Fruit fly (Drosophila melanogaster) whole organism, embryonic: ENCODE measurements around the gene Fdx1.

Source experiments
- Atf-2 ChIP-seq: fragments of 200-800 bp; sonication (Bioruptor generic); optimal IDR thresholded peaks from 2 replicates; lab custom pipeline; 2016; ENCODE audit warnings: missing biosample characterization, missing genetic modification characterization
- C15 ChIP-seq: fragments of 200-800 bp; sonication (Bioruptor generic); IDR thresholded peaks from 3 replicates; pipeline ENCODE4 v1.3.6; 2022; ENCODE audit warnings: missing biosample characterization, missing genetic modification characterization
- CG1024 ChIP-seq: fragments of 200-800 bp; sonication (Bioruptor generic); IDR thresholded peaks from 2 replicates; pipeline ENCODE4 v1.3.6; 2022; ENCODE audit warnings: missing biosample characterization, missing genetic modification characterization
- CG10274 ChIP-seq: fragments of 200-800 bp; sonication (Bioruptor generic); optimal IDR thresholded peaks from 3 replicates; lab custom pipeline; 2017; ENCODE audit warnings: missing biosample characterization, mild to moderate bottlenecking, missing genetic modification characterization
- CG12071 ChIP-seq: fragments of 200-800 bp; sonication (Bioruptor generic); optimal IDR thresholded peaks from 3 replicates; lab custom pipeline; 2018; ENCODE audit warnings: missing biosample characterization, mild to moderate bottlenecking, missing genetic modification characterization
- CG12155 ChIP-seq: fragments of 200-800 bp; sonication (Bioruptor generic); optimal IDR thresholded peaks from 3 replicates; lab custom pipeline; 2016; ENCODE audit warnings: missing biosample characterization, missing genetic modification characterization
- CG12744 ChIP-seq: fragments of 200-800 bp; sonication (Bioruptor generic); optimal IDR thresholded peaks from 2 replicates; lab custom pipeline; 2016; ENCODE audit warnings: missing biosample characterization, missing genetic modification characterization
- CG13624 ChIP-seq: fragments of 200-800 bp; sonication (Bioruptor generic); optimal IDR thresholded peaks from 2 replicates; lab custom pipeline; 2016; ENCODE audit warnings: missing biosample characterization, missing genetic modification characterization
- CG14860 ChIP-seq: fragments of 200-800 bp; sonication (Bioruptor generic); IDR thresholded peaks from 3 replicates; pipeline ENCODE4 v1.3.6; 2022; ENCODE audit warnings: missing biosample characterization, missing genetic modification characterization; ENCODE audit not compliant: partially characterized antibody
- CG15269 ChIP-seq: fragments of 200-800 bp; sonication (Bioruptor generic); optimal IDR thresholded peaks from 2 replicates; lab custom pipeline; 2018; ENCODE audit warnings: missing biosample characterization, mild to moderate bottlenecking, missing genetic modification characterization, moderate library complexity
- CG16863 ChIP-seq: fragments of 200-800 bp; sonication (Bioruptor generic); optimal IDR thresholded peaks from 3 replicates; lab custom pipeline; 2016; ENCODE audit warnings: missing biosample characterization, missing genetic modification characterization
- CG17361 ChIP-seq: fragments of 200-800 bp; sonication (Bioruptor generic); IDR thresholded peaks from 3 replicates; pipeline ENCODE4 v1.3.6; 2022; ENCODE audit warnings: missing biosample characterization, missing genetic modification characterization
- CG3838 ChIP-seq: fragments of 200-800 bp; sonication (Bioruptor generic); optimal IDR thresholded peaks from 3 replicates; lab custom pipeline; 2016; ENCODE audit warnings: missing biosample characterization, missing genetic modification characterization
- CG3995 ChIP-seq: fragments of 200-800 bp; sonication (Bioruptor generic); optimal IDR thresholded peaks from 3 replicates; lab custom pipeline; 2016; ENCODE audit warnings: missing biosample characterization, missing genetic modification characterization
- CG42726 ChIP-seq: fragments of 200-800 bp; sonication (Bioruptor generic); IDR thresholded peaks from 2 replicates; pipeline ENCODE4 v1.3.6; 2022; ENCODE audit warnings: missing biosample characterization, missing genetic modification characterization; ENCODE audit not compliant: partially characterized antibody
- CG4404 ChIP-seq: fragments of 200-800 bp; sonication (Bioruptor generic); IDR thresholded peaks from 2 replicates; pipeline ENCODE4 v1.3.6; 2022; ENCODE audit warnings: missing biosample characterization, missing genetic modification characterization
- CG4424 ChIP-seq: fragments of 200-800 bp; sonication (Bioruptor generic); optimal IDR thresholded peaks from 3 replicates; lab custom pipeline; 2016; ENCODE audit warnings: missing biosample characterization, missing genetic modification characterization
- CG8089 ChIP-seq: fragments of 200-800 bp; sonication (Bioruptor generic); optimal IDR thresholded peaks from 3 replicates; lab custom pipeline; 2016; ENCODE audit warnings: missing biosample characterization, missing genetic modification characterization
- CG8281 ChIP-seq: fragments of 200-800 bp; sonication (Bioruptor generic); optimal IDR thresholded peaks from 2 replicates; lab custom pipeline; 2018; ENCODE audit warnings: missing biosample characterization, mild to moderate bottlenecking, missing genetic modification characterization, moderate library complexity
- CG8388 ChIP-seq: fragments of 200-800 bp; sonication (Bioruptor generic); optimal IDR thresholded peaks from 2 replicates; lab custom pipeline; 2019; ENCODE audit warnings: missing biosample characterization, mild to moderate bottlenecking, missing genetic modification characterization, moderate library complexity
- CTCF ChIP-seq: fragments of 200-800 bp; sonication (Bioruptor generic); optimal IDR thresholded peaks from 2 replicates; lab custom pipeline; 2017; ENCODE audit warnings: missing biosample characterization, mild to moderate bottlenecking, missing genetic modification characterization, moderate library complexity
- Dad ChIP-seq: fragments of 200-800 bp; sonication (Bioruptor generic); optimal IDR thresholded peaks from 3 replicates; lab custom pipeline; 2016; ENCODE audit warnings: missing biosample characterization, missing genetic modification characterization
- Ets65A ChIP-seq: fragments of 200-800 bp; sonication (Bioruptor generic); peaks from one replicate; lab custom pipeline; 2016; ENCODE audit warnings: missing biosample characterization, missing genetic modification characterization
- Ets97D ChIP-seq: fragments of 200-800 bp; sonication (Bioruptor generic); optimal IDR thresholded peaks from 3 replicates; lab custom pipeline; 2016; ENCODE audit warnings: missing biosample characterization, missing genetic modification characterization
- Fer1 ChIP-seq: fragments of 200-800 bp; sonication (Bioruptor generic); optimal IDR thresholded peaks from 2 replicates; lab custom pipeline; 2017; ENCODE audit warnings: missing biosample characterization, mild to moderate bottlenecking, missing genetic modification characterization
- GATAe ChIP-seq: fragments of 200-800 bp; sonication (Bioruptor generic); conservative IDR thresholded peaks from 2 replicates; pipeline ENCODE4 v1.3.6; 2022; ENCODE audit warnings: missing biosample characterization, missing genetic modification characterization
- HLH3B ChIP-seq: fragments of 200-800 bp; sonication (Bioruptor generic); IDR thresholded peaks from 2 replicates; pipeline ENCODE4 v1.3.6; 2022; ENCODE audit warnings: missing biosample characterization, missing genetic modification characterization
- HLHmδ ChIP-seq: fragments of 200-800 bp; sonication (Bioruptor generic); optimal IDR thresholded peaks from 2 replicates; lab custom pipeline; 2018; ENCODE audit warnings: missing biosample characterization, mild to moderate bottlenecking, missing genetic modification characterization, moderate library complexity
- Max ChIP-seq: fragments of 200-800 bp; sonication (Bioruptor generic); optimal IDR thresholded peaks from 2 replicates; lab custom pipeline; 2016; ENCODE audit warnings: missing biosample characterization, mild to moderate bottlenecking, missing genetic modification characterization
- Meics ChIP-seq: fragments of 200-800 bp; sonication (Bioruptor generic); optimal IDR thresholded peaks from 2 replicates; lab custom pipeline; 2017; ENCODE audit warnings: missing biosample characterization, mild to moderate bottlenecking, missing genetic modification characterization
- Oaz ChIP-seq: fragments of 200-800 bp; sonication (Bioruptor generic); IDR thresholded peaks from 2 replicates; pipeline ENCODE4 v1.3.6; 2022; ENCODE audit warnings: missing biosample characterization, missing genetic modification characterization
- Oli ChIP-seq: fragments of 200-800 bp; sonication (Bioruptor generic); optimal IDR thresholded peaks from 2 replicates; lab custom pipeline; 2018; ENCODE audit warnings: missing biosample characterization, mild to moderate bottlenecking, missing genetic modification characterization, moderate library complexity
- Optix ChIP-seq: fragments of 200-800 bp; sonication (Bioruptor generic); IDR thresholded peaks from 3 replicates; pipeline ENCODE4 v1.3.6; 2022; ENCODE audit warnings: missing biosample characterization, missing genetic modification characterization
- Six4 ChIP-seq: fragments of 200-800 bp; sonication (Bioruptor generic); optimal IDR thresholded peaks from 2 replicates; lab custom pipeline; 2016; ENCODE audit warnings: missing biosample characterization, missing genetic modification characterization
- Sox100B ChIP-seq: fragments of 200-800 bp; sonication (Bioruptor generic); optimal IDR thresholded peaks from 3 replicates; lab custom pipeline; 2018; ENCODE audit warnings: missing biosample characterization, mild to moderate bottlenecking, missing genetic modification characterization
- Spps ChIP-seq: fragments of 200-800 bp; sonication (Bioruptor generic); optimal IDR thresholded peaks from 2 replicates; lab custom pipeline; 2018; ENCODE audit warnings: missing biosample characterization, mild to moderate bottlenecking, missing genetic modification characterization
- ato ChIP-seq: fragments of 200-800 bp; sonication (Bioruptor generic); IDR thresholded peaks from 2 replicates; pipeline ENCODE4 v1.3.6; 2022; ENCODE audit warnings: missing biosample characterization, missing genetic modification characterization; ENCODE audit not compliant: partially characterized antibody
- chinmo ChIP-seq: fragments of 200-800 bp; sonication (Bioruptor generic); IDR thresholded peaks from 4 replicates; pipeline ENCODE4 v1.3.6; 2022; ENCODE audit warnings: missing biosample characterization, missing genetic modification characterization; ENCODE audit not compliant: partially characterized antibody
- ems ChIP-seq: fragments of 200-800 bp; sonication (Bioruptor generic); optimal IDR thresholded peaks from 3 replicates; lab custom pipeline; 2016; ENCODE audit warnings: missing biosample characterization, missing genetic modification characterization
- gfzf ChIP-seq: fragments of 200-800 bp; sonication (Bioruptor generic); optimal IDR thresholded peaks from 2 replicates; lab custom pipeline; 2016; ENCODE audit warnings: missing biosample characterization, mild to moderate bottlenecking, missing genetic modification characterization, moderate library complexity
- hth ChIP-seq: fragments of >200 bp; optimal IDR thresholded peaks from 2 replicates; lab custom pipeline; 2017; ENCODE audit warnings: inconsistent platforms
- ind ChIP-seq: fragments of 200-800 bp; sonication (Bioruptor generic); optimal IDR thresholded peaks from 3 replicates; lab custom pipeline; 2016; ENCODE audit warnings: missing biosample characterization, missing genetic modification characterization
- jumu ChIP-seq: fragments of 200-800 bp; sonication (Bioruptor generic); optimal IDR thresholded peaks from 3 replicates; lab custom pipeline; 2016; ENCODE audit warnings: missing biosample characterization, missing genetic modification characterization
- nerfin-2 ChIP-seq: fragments of 200-800 bp; sonication (Bioruptor generic); IDR thresholded peaks from 2 replicates; pipeline ENCODE4 v1.3.6; 2022; ENCODE audit warnings: missing biosample characterization, missing genetic modification characterization; ENCODE audit not compliant: partially characterized antibody
- nmo ChIP-seq: fragments of 200-800 bp; sonication (Bioruptor generic); optimal IDR thresholded peaks from 2 replicates; lab custom pipeline; 2018; ENCODE audit warnings: missing biosample characterization, mild to moderate bottlenecking, missing genetic modification characterization, moderate library complexity
- sens ChIP-seq: fragments of 200-800 bp; sonication (Bioruptor generic); peaks from one replicate; lab custom pipeline; 2016; ENCODE audit warnings: missing biosample characterization, missing genetic modification characterization
- sim ChIP-seq: fragments of 200-800 bp; sonication (Bioruptor generic); IDR thresholded peaks from 2 replicates; pipeline ENCODE4 v1.3.6; 2022; ENCODE audit warnings: missing biosample characterization, missing genetic modification characterization
- trh ChIP-seq: fragments of 200-800 bp; sonication (Bioruptor generic); optimal IDR thresholded peaks from 2 replicates; lab custom pipeline; 2016; ENCODE audit warnings: missing biosample characterization, missing genetic modification characterization
- tx ChIP-seq: fragments of 200-800 bp; sonication (Bioruptor generic); optimal IDR thresholded peaks from 2 replicates; lab custom pipeline; 2016; ENCODE audit warnings: missing biosample characterization, missing genetic modification characterization
- wek ChIP-seq: fragments of 200-800 bp; sonication (Bioruptor generic); optimal IDR thresholded peaks from 3 replicates; lab custom pipeline; 2018; ENCODE audit warnings: missing biosample characterization, mild to moderate bottlenecking, missing genetic modification characterization, moderate library complexity
- zfh2 ChIP-seq: fragments of 200-800 bp; sonication (Bioruptor generic); optimal IDR thresholded peaks from 2 replicates; lab custom pipeline; 2016; ENCODE audit warnings: missing biosample characterization, missing genetic modification characterization

The Fdx1 gene

DNA sequence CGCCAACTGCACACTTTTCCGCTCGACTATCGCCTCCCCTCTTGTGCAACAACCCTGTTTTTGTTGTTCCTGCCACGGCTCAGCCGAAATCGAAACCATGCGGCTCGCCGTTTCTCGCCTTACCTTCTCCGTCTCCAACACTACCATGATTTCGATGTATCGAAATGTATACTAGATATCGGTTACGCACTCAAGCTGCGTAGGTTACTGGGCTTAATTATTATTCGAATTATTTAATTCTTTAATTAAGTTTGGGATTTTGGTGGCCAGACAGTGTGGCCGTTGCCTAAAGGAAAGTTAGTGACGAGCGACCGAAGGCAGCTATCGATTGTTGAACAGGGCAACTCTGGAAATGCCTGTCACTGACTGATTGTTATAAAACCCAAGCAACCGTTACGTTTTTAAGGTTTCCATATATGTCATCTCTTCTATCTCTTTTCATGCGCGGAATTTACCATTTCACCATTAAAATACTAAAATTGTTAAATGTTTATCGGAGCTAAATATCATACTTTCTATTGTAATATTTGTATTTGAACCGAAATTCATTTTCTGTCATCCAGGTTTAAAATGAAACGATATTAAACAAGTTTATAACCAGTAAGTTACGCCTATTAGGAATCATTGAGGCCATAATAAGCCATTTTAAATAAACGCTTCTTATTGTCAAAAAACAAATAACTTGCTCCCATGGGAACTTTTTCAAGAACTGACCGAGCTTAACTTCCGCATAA is 31.3 kb upstream of the Fdx1 start, which contains the start of gene eIF4E1 (continued):
- TF ChIP-seq zfh2 (GFP tag; lab: Kevin White, UChicago) (peak; percentile 16), CG1024 (GFP tag; lab: Robert Waterston, UW) (no peak), trh (GFP tag; lab: Kevin White, UChicago) (no peak), chinmo (GFP tag; lab: Robert Waterston, UW) (0 out of 4 replicates have a peak, but pooled peaks have one; percentile 19), CG15269 (no peak), Oli (tag; lab: Kevin White, UChicago) (no peak), CG16863 (GFP tag; lab: Kevin White, UChicago) (no peak), CG13624 (GFP tag; lab: Kevin White, UChicago) (peak; percentile 40), CG17361 (peak; percentile 28; the same call in 1 of the 3 replicates), Max (GFP tag; lab: Kevin White, UChicago) (peak; percentile 60), HLHmδ (GFP tag; lab: Kevin White, UChicago) (no peak), CG12744 (GFP tag; lab: Kevin White, UChicago) (no peak), gfzf (GFP tag; lab: Kevin White, UChicago) (peak; percentile 75), CG10274 (no peak), tx (no peak), ems (GFP tag; lab: Kevin White, UChicago) (peak; percentile 37), ind (GFP tag; lab: Kevin White, UChicago) (no peak), Fer1 (no peak), CG8388 (no peak), Dad (peak; percentile 35), Oaz (GFP tag; lab: Robert Waterston, UW) (no peak), Ets65A (GFP tag; lab: Kevin White, UChicago) (peak; percentile 89), GATAe (GFP tag; lab: Robert Waterston, UW) (no peak), sens (GFP tag; lab: Kevin White, UChicago) (peak; percentile 78), CTCF (no peak), Ets97D (GFP tag; lab: Kevin White, UChicago) (peak; percentile 96), CG12071 (no peak), CG3995 (GFP tag; lab: Kevin White, UChicago) (no peak), Sox100B (no peak), Spps (tag; lab: Kevin White, UChicago) (no peak), CG8089 (GFP tag; lab: Kevin White, UChicago) (no peak), Meics (GFP tag; lab: Kevin White, UChicago) (no peak), nerfin-2 (0 out of 2 replicates have a peak, but pooled peaks have one; percentile 42), C15 (GFP tag; lab: Robert Waterston, UW) (no peak), ato (GFP tag; lab: Robert Waterston, UW) (peak; percentile 62), CG4424 (GFP tag; lab: Kevin White, UChicago) (no peak), wek (GFP tag; lab: Kevin White, UChicago) (no peak), HLH3B (no peak), Six4 (GFP tag; lab: Kevin White, UChicago) (no peak), CG12155 (GFP tag; lab: Kevin White, UChicago) (peak; percentile 11), jumu (GFP tag; lab: Kevin White, UChicago) (peak; percentile 3), CG14860 (GFP tag; lab: Robert Waterston, UW) (peak; percentile 36; the same call in 2 of the 3 replicates), nmo (peak; percentile 53), CG42726 (peak; percentile 80), CG4404 (GFP tag; lab: Robert Waterston, UW) (no peak), hth (no peak), CG3838 (GFP tag; lab: Kevin White, UChicago) (no peak), Atf-2 (GFP tag; lab: Kevin White, UChicago) (no peak), CG8281 (tag; lab: Kevin White, UChicago) (no peak), Optix (no peak), sim (GFP tag; lab: Robert Waterston, UW) (no peak)
